Worm (Caenorhabditis elegans) whole organism, L4 larva: Measurements from ENCODE around the gene tyr-6.

Experiments used
- mes-2 ChIP-seq: sonication (generic microtip); optimal IDR thresholded peaks from 2 replicates; lab custom pipeline; 2016; ENCODE audit warnings: missing genotype, mild to moderate bottlenecking, missing genetic modification characterization, missing compliant biosample characterization; ENCODE audit not compliant: poor library complexity, severe bottlenecking
- nhr-237 ChIP-seq: sonication (generic microtip); optimal IDR thresholded peaks from 2 replicates; lab custom pipeline; 2017; ENCODE audit warnings: missing biosample characterization, missing genetic modification characterization

DNA sequence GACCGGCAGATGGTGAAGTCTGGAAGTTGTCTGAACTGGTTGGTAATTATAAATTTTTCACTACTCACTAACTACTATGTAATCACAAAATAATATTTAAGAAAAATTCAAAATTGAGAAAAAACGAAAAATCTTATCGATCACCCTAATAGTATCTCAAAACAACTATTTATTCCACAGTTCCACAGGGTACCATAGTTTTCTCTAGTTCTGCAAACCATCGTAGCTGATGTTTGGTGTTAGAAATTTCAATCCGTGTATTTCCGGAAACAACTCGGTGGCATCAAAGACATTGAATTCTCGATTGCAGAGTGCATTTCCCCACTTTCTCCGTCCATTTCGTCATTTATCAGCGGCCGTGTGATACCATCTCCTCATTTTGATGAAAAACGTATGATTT is 38.7 kb upstream of the tyr-6 start, which contains the start of gene Y73B6BL.31:
- TF ChIP-seq nhr-237 (tag; lab: Kevin White, UChicago) = no peak
- TF ChIP-seq mes-2 (tag; lab: Kevin White, UChicago) = no peak
